Worm (Caenorhabditis elegans) whole organism, L1 larva: ENCODE measurements around the gene cyp-32B1.

Experiments used
- F16B12.6 ChIP-seq: fragments of 150-350 bp; optimal IDR thresholded peaks from 2 replicates; lab custom pipeline; 2014; ENCODE audit warnings: missing biosample characterization, missing genetic modification characterization
- aha-1 ChIP-seq: fragments of 150-350 bp; optimal IDR thresholded peaks from 2 replicates; lab custom pipeline; 2014; ENCODE audit warnings: missing biosample characterization, missing genetic modification characterization
- alr-1 ChIP-seq: fragments of 200-800 bp; sonication (Bioruptor generic); optimal IDR thresholded peaks from 2 replicates; lab custom pipeline; 2018; ENCODE audit warnings: borderline replicate concordance, mild to moderate bottlenecking, missing genetic modification characterization, missing compliant biosample characterization
- ama-1 ChIP-seq: fragments of 150-350 bp; optimal IDR thresholded peaks from 2 replicates; lab custom pipeline; 2014
- ceh-88 ChIP-seq: fragments of 200-800 bp; sonication (Bioruptor generic); IDR thresholded peaks from 2 replicates; pipeline ENCODE4 v1.3.6; 2022; ENCODE audit warnings: missing genetic modification characterization, missing compliant biosample characterization
- ces-1 ChIP-seq: fragments of 150-350 bp; optimal IDR thresholded peaks from 2 replicates; lab custom pipeline; 2014; ENCODE audit warnings: missing biosample characterization, missing genetic modification reagents, missing genetic modification characterization
- dpl-1 ChIP-seq, 3 experiments: fragments of 150-350 bp in 2 of 3; sonication (generic microtip) in 1 of 3; optimal IDR thresholded peaks; 2 replicates each; lab custom pipeline; 2014 to 2017; ENCODE audit warnings: missing biosample characterization in 3 of 3, missing genetic modification characterization in 3 of 3, missing genetic modification reagents in 3 of 3
- efl-1 ChIP-seq, 4 experiments: fragments of 150-350 bp; optimal IDR thresholded peaks in 3 of 4; peaks in 1 of 4; 1 replicate in 1 of 4; 2 replicates in 3 of 4; lab custom pipeline; 2014; ENCODE audit warnings: missing biosample characterization in 2 of 4, missing genetic modification characterization in 2 of 4, missing genetic modification reagents in 2 of 4
- egl-13 ChIP-seq: sonication (generic microtip); optimal IDR thresholded peaks from 2 replicates; lab custom pipeline; 2016; ENCODE audit warnings: missing genotype, missing genetic modification reagents, missing genetic modification characterization, missing compliant biosample characterization
- egl-27 ChIP-seq, 2 experiments: fragments of 150-350 bp in 1 of 2; sonication (generic microtip); optimal IDR thresholded peaks; 3 replicates each; lab custom pipeline; 2017 to 2018; ENCODE audit warnings: missing biosample characterization in 2 of 2, missing genetic modification characterization in 2 of 2, missing genetic modification reagents in 2 of 2
- elt-2 ChIP-seq: sonication (generic microtip); optimal IDR thresholded peaks from 2 replicates; lab custom pipeline; 2016; ENCODE audit warnings: missing genetic modification characterization, mild to moderate bottlenecking, inconsistent platforms, missing compliant biosample characterization, missing genetic modification reagents
- elt-3 ChIP-seq, 6 experiments: fragments of 150-350 bp in 1 of 6; sonication (generic microtip); optimal IDR thresholded peaks; 2 replicates each; lab custom pipeline; 2017 to 2018; ENCODE audit warnings: missing biosample characterization in 6 of 6, missing genetic modification characterization in 6 of 6, inconsistent platforms in 1 of 6
- hpl-2 ChIP-seq: fragments of 150-350 bp; optimal IDR thresholded peaks from 2 replicates; lab custom pipeline; 2014; ENCODE audit warnings: missing biosample characterization, missing genetic modification reagents, missing genetic modification characterization
- lin-15B ChIP-seq: fragments of 150-350 bp; sonication (generic microtip); optimal IDR thresholded peaks from 3 replicates; lab custom pipeline; 2014; ENCODE audit warnings: missing biosample characterization, missing genetic modification characterization
- lin-39 ChIP-seq: fragments of 150-350 bp; optimal IDR thresholded peaks from 2 replicates; lab custom pipeline; 2014; ENCODE audit warnings: missing biosample characterization, missing genetic modification reagents, missing genetic modification characterization
- lsy-2 ChIP-seq, 2 experiments: fragments of 150-350 bp; optimal IDR thresholded peaks; 2 replicates each; lab custom pipeline; 2014; ENCODE audit warnings: missing biosample characterization in 2 of 2, missing genetic modification characterization in 2 of 2
- mdl-1 ChIP-seq, 2 experiments: fragments of 150-350 bp; optimal IDR thresholded peaks; 2 replicates each; lab custom pipeline; 2014 to 2017; ENCODE audit warnings: missing biosample characterization in 2 of 2, missing genetic modification characterization in 2 of 2, inconsistent platforms in 1 of 2
- mef-2 ChIP-seq: fragments of 150-350 bp; optimal IDR thresholded peaks from 2 replicates; lab custom pipeline; 2014; ENCODE audit warnings: missing biosample characterization, missing genetic modification characterization
- mep-1 ChIP-seq: fragments of 150-350 bp; optimal IDR thresholded peaks from 2 replicates; lab custom pipeline; 2014; ENCODE audit warnings: missing biosample characterization, missing genetic modification characterization
- nhr-11 ChIP-seq: fragments of 150-350 bp; optimal IDR thresholded peaks from 2 replicates; lab custom pipeline; 2014; ENCODE audit warnings: missing biosample characterization, missing genetic modification characterization
- nhr-19 ChIP-seq: fragments of 200-800 bp; sonication (Bioruptor generic); conservative IDR thresholded peaks from 2 replicates; pipeline ENCODE4 v1.3.6; 2022; ENCODE audit warnings: missing genetic modification characterization, missing compliant biosample characterization
- nhr-20 ChIP-seq: sonication (generic microtip); optimal IDR thresholded peaks from 2 replicates; lab custom pipeline; 2016; ENCODE audit warnings: mild to moderate bottlenecking, missing genetic modification characterization, missing compliant biosample characterization
- nhr-71 ChIP-seq: sonication (generic microtip); optimal IDR thresholded peaks from 2 replicates; lab custom pipeline; 2016; ENCODE audit warnings: mild to moderate bottlenecking, missing genetic modification characterization, moderate library complexity, missing compliant biosample characterization
- pag-3 ChIP-seq: sonication (generic microtip); optimal IDR thresholded peaks from 2 replicates; lab custom pipeline; 2017; ENCODE audit warnings: missing genetic modification characterization, mild to moderate bottlenecking, missing compliant biosample characterization, antibody characterized with exemption, borderline replicate concordance; ENCODE audit not compliant: insufficient read depth
- pax-3 ChIP-seq: fragments of 200-800 bp; sonication (Bioruptor generic); optimal IDR thresholded peaks from 2 replicates; lab custom pipeline; 2018; ENCODE audit warnings: mild to moderate bottlenecking, missing genetic modification characterization, moderate library complexity, missing compliant biosample characterization
- pqm-1 ChIP-seq: sonication (generic microtip); optimal IDR thresholded peaks from 3 replicates; lab custom pipeline; 2017; ENCODE audit warnings: missing biosample characterization, missing genetic modification characterization
- rnt-1 ChIP-seq: sonication (generic microtip); optimal IDR thresholded peaks from 2 replicates; lab custom pipeline; 2016; ENCODE audit warnings: mild to moderate bottlenecking, missing genetic modification characterization, moderate library complexity, missing compliant biosample characterization
- snpc-4 ChIP-seq: fragments of 150-350 bp; optimal IDR thresholded peaks from 2 replicates; lab custom pipeline; 2014; ENCODE audit warnings: missing biosample characterization, missing genetic modification characterization
- sox-4 ChIP-seq: sonication (generic microtip); optimal IDR thresholded peaks from 2 replicates; lab custom pipeline; 2016; ENCODE audit warnings: missing genetic modification characterization, missing compliant biosample characterization
- sup-37 ChIP-seq: fragments of 200-800 bp; sonication (Bioruptor generic); optimal IDR thresholded peaks from 2 replicates; lab custom pipeline; 2018; ENCODE audit warnings: mild to moderate bottlenecking, missing genetic modification characterization, missing compliant biosample characterization
- swsn-7 ChIP-seq: sonication (generic microtip); optimal IDR thresholded peaks from 2 replicates; lab custom pipeline; 2016; ENCODE audit warnings: missing genetic modification characterization, missing compliant biosample characterization
- tlp-1 ChIP-seq: fragments of 150-350 bp; optimal IDR thresholded peaks from 2 replicates; lab custom pipeline; 2014; ENCODE audit warnings: missing biosample characterization, missing genetic modification characterization
- unc-98 ChIP-seq: fragments of 200-800 bp; sonication (Bioruptor generic); IDR thresholded peaks from 2 replicates; pipeline ENCODE4 v1.3.6; 2022; ENCODE audit warnings: missing genetic modification characterization, missing compliant biosample characterization
- zag-1 ChIP-seq: fragments of 150-350 bp; optimal IDR thresholded peaks from 2 replicates; lab custom pipeline; 2014; ENCODE audit warnings: missing biosample characterization, missing genetic modification characterization
- zip-4 ChIP-seq: fragments of 200-800 bp; sonication (Bioruptor generic); optimal IDR thresholded peaks from 2 replicates; lab custom pipeline; 2018; ENCODE audit warnings: mild to moderate bottlenecking, missing genetic modification characterization, moderate library complexity, missing compliant biosample characterization
- ztf-11 ChIP-seq, 2 experiments: sonication (generic microtip); optimal IDR thresholded peaks; 2 replicates each; lab custom pipeline; 2016 to 2017; ENCODE audit warnings: missing genetic modification characterization in 2 of 2, missing biosample characterization in 1 of 2, missing compliant biosample characterization in 1 of 2
- ztf-4 ChIP-seq: fragments of 150-350 bp; optimal IDR thresholded peaks from 2 replicates; lab custom pipeline; 2014; ENCODE audit warnings: missing biosample characterization, missing genetic modification characterization

Gene cyp-32B1

DNA sequence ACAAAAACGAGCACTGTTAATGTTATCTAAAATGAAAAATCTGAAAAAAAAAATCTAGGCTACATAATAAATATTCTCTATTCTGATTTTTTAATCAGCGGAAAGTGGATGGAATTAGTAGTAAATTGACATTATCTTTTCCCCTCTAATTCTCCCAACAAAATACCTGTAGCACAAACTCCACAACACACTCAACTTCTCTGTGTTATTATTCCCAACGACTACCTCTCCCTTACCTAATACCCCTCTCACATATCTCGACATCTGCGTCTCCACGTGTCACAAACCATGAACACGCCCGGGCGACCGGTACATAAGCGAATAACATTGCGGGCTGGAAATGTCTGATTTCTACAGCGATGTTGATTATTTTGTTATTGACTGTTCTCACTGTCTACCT is 18.1 kb downstream of the cyp-32B1 start, which contains the start of gene cyp-33C2:
Gene cyp-33C2, plus strand, starts transcription at position 327 of the 400 bp plus-strand sequence.
- TF ChIP-seq efl-1 (optimal IDR thresholded peaks at IDR 0.05; lab: Kevin White, UChicago) = peak in 1 of 2 experiments; percentile 2
- peak in 1 of 2 experiments; percentile 84 for TF ChIP-seq efl-1 (GFP tag; optimal IDR thresholded peaks at IDR 0.05 in 1 of 2; lab: Kevin White, UChicago)
- no peak for TF ChIP-seq snpc-4 (tag; lab: Kevin White, UChicago)

DNA sequence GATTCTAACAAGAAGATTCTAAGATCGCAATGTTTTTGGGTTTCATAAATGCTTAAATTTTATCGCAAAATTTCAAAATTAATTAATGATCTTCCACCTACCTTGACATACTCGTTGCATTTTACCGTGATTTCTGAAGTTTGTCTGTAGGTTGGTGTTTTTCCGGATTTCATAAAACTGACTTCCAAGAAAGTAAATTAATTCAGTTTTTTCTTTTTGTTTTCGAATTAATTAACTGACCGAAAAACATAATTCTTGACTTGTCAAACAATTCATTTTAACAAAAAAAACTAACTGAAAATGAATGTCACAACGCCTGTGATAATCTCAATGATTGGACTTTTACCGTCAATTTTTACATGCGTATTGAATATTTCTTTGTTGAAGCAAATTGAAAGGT is 19.5 kb downstream of the cyp-32B1 start, which contains the start of gene srbc-16:
Gene srbc-16, plus strand, starts transcription at position 301 of the 400 bp plus-strand sequence.
- TF ChIP-seq elt-3 (tag; optimal IDR thresholded peaks at IDR 0.05; lab: Kevin White, UChicago) = no peak
- no peak for TF ChIP-seq swsn-7 (tag; lab: Kevin White, UChicago)
- no peak for TF ChIP-seq F16B12.6 (tag; lab: Kevin White, UChicago)
- TF ChIP-seq nhr-11 (tag; lab: Kevin White, UChicago) = no peak
- TF ChIP-seq pqm-1 (tag; lab: Kevin White, UChicago) = no peak
- TF ChIP-seq zip-4 = no peak
- no peak for TF ChIP-seq mdl-1 (tag; optimal IDR thresholded peaks at IDR 0.05; lab: Kevin White, UChicago)
- no peak for TF ChIP-seq zag-1 (tag; lab: Kevin White, UChicago)
- no peak for TF ChIP-seq mep-1 (tag; lab: Kevin White, UChicago)
- TF ChIP-seq mef-2 (tag; lab: Kevin White, UChicago) = no peak
- no peak for TF ChIP-seq nhr-19 (GFP tag; lab: Robert Waterston, UW)
- TF ChIP-seq dpl-1 (GFP tag; optimal IDR thresholded peaks at IDR 0.05; lab: Kevin White, UChicago) = no peak
- no peak for TF ChIP-seq unc-98 (GFP tag; lab: Robert Waterston, UW)

DNA sequence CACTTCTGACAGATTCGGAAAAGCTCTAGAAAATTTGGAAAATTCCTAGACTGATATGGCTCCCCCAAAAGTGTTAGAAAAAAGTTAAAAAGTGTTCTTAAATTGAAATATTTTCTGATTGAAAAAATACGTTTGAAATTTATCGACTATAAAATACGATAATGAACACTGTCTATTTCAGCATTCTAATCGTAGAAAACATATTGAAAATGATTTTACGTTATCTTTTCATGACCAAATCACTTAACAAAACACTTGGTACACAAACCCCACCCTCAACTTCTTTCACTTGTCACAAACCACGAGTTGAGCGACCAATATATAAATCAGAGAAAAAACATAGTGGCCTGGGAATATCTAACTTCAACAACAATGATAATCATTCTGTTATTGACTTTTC is 22.0 kb downstream of the cyp-32B1 start, which contains the start of gene cyp-33C1:
Gene cyp-33C1, plus strand, starts transcription at position 301 of the 400 bp plus-strand sequence.
- TF ChIP-seq alr-1 (tag; lab: Kevin White, UChicago) (no peak), ztf-11 (tag; optimal IDR thresholded peaks at IDR 0.05; lab: Kevin White, UChicago) (no peak), egl-13 (tag; lab: Kevin White, UChicago) (no peak), pag-3 (tag; lab: Kevin White, UChicago) (no peak), ceh-88 (GFP tag; lab: Robert Waterston, UW) (no peak), ama-1 (lab: Kevin White, UChicago) (no peak), lin-39 (no peak), elt-2 (no peak), hpl-2 (no peak)

DNA sequence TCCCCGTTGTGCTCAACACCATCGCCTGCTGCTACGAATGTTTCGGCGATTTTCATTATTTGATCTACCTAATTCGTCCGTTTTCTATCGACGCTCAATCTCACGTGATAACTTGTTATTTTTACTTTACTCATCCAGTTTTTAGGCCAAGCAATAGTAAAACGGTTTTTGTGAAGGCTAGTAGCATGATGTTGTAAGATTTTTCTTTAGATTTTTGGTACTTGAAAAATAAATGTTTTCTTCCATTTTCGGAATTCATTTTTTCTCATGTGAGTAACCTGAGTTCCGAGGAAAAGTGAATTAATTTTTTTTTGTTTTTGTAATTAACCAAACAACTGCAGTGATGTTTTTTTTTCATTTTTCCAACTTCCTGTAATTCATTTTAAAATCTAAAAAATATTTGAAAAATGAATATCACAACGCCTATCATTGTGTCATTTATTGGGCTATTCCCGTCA is 23.9 kb downstream of the cyp-32B1 start, which contains the start of gene srbc-17:
Gene srbc-17, plus strand, starts transcription at position 408 of the 458 bp plus-strand sequence.
- TF ChIP-seq egl-27 (tag; optimal IDR thresholded peaks at IDR 0.05; lab: Kevin White, UChicago) = no peak
- no peak for TF ChIP-seq aha-1
- TF ChIP-seq sox-4 (tag; lab: Kevin White, UChicago) = no peak
- TF ChIP-seq ztf-4 = no peak
- TF ChIP-seq lsy-2 (tag; optimal IDR thresholded peaks at IDR 0.05; lab: Kevin White, UChicago) = no peak
- TF ChIP-seq sup-37 (GFP tag; lab: Kevin White, UChicago) = no peak

DNA sequence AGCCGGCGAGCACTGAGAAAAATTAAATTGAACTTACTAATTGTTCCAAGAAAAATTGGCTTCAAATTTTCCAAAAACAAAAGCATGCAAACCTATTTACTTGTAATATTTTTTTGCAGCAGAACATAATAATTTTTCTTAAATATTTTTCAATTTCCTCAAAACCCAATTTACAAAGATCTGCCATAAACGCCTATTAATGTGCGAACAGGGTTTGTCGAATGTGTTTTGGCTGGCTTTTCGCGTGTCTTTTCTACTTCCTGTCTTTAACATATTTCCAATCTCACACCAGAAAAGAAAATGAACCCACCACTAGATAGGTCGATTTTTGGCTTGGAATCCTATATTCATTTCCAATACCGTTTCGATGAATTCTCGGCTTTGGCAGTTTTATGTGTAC is 26.0 kb downstream of the cyp-32B1 start, which contains the start of gene C45H4.18:
Gene C45H4.18, plus strand, starts transcription at position 301 of the 400 bp plus-strand sequence.
- TF ChIP-seq rnt-1 (no peak), pax-3 (tag; lab: Kevin White, UChicago) (no peak), hpl-2 (no peak), snpc-4 (tag; lab: Kevin White, UChicago) (no peak), tlp-1 (tag; lab: Kevin White, UChicago) (no peak), lin-15B (tag; lab: Kevin White, UChicago) (no peak), alr-1 (tag; lab: Kevin White, UChicago) (no peak), nhr-20 (tag; lab: Kevin White, UChicago) (no peak), nhr-71 (no peak), elt-2 (no peak), ztf-11 (tag; optimal IDR thresholded peaks at IDR 0.05; lab: Kevin White, UChicago) (no peak), ama-1 (lab: Kevin White, UChicago) (no peak), sox-4 (tag; lab: Kevin White, UChicago) (no peak), ces-1 (no peak)
